Worm (Caenorhabditis elegans): ENCODE results near the gene Y48E1C.2.

Y48E1C.2 gene

DNA sequence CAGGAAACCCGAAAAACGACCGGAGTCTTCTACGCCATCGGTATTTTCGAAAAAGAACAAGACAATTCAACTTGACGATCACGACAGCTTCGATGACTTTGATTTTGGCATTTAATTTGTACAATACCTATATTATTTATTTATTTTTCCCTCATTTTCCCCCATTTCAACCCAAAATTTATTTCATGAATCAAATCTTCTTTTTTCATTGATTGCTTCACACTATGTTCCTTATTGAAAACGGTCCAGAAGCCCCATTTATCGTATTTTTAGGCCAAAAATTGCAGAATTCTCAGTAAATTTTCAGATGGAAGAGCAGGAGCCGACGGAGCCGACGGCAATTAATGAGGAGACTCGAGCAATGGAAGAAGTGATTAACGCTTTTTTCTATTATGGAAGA lies at the start of gene Y48E1C.2:
TSS of gene Y48E1C.2 (plus strand) at position 301 of the 400 bp plus-strand sequence.
- TF ChIP-seq lin-39 (tag; optimal IDR thresholded peaks at IDR 0.05) (no peak), dpl-1 (GFP tag; optimal IDR thresholded peaks at IDR 0.05) (no peak), hlh-11 (tag; optimal IDR thresholded peaks at IDR 0.05) (no peak), F44E2.7 (GFP tag; IDR thresholded peaks at IDR 0.05) (no peak), mep-1 (tag; optimal IDR thresholded peaks at IDR 0.05) (no peak), snpc-1.2 (GFP tag; IDR thresholded peaks at IDR 0.05) (no peak), F26F4.8 (GFP tag; conservative IDR thresholded peaks at IDR 0.05) (no peak), mdl-1 (tag; optimal IDR thresholded peaks at IDR 0.05) (no peak), zip-2 (tag; optimal IDR thresholded peaks at IDR 0.05) (no peak)

DNA sequence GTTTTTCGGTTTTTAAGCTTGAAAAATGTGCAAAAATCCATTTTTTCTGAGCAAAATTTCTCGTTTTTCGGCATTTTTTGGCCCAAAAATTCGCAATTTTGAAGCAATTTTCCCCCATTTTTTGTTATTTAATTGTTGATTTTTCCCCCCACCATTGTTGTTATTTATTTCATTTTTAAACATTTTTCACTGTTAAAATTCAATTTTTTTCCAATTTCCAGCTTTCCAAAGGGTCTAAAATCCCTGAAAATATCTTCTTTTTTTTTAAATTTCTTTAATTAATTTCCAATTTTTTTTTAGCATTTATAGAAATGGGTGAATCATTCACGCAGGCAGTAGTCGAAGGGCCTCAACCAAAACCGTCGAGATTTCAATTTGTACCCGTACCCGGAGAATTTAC lies 48.2 kb upstream of the Y48E1C.2 start, which contains the start of gene Y48C3A.12:
TSS of gene Y48C3A.12 (plus strand) at position 301 of the 400 bp plus-strand sequence.
- TF ChIP-seq lsy-2 (tag; optimal IDR thresholded peaks at IDR 0.05) (no peak), unc-130 (GFP tag; optimal IDR thresholded peaks at IDR 0.05) (no peak), vab-7 (GFP tag; IDR thresholded peaks at IDR 0.05) (no peak), F49E8.2 (tag; optimal IDR thresholded peaks at IDR 0.05; ENCODE audit: borderline replicate concordance) (no peak), T26A8.4 (GFP tag; IDR thresholded peaks at IDR 0.05) (no peak), dmd-9 (GFP tag; IDR thresholded peaks at IDR 0.05) (no peak), ceh-82 (tag; optimal IDR thresholded peaks at IDR 0.05) (no peak), gei-8 (GFP tag; optimal IDR thresholded peaks at IDR 0.05) (no peak), dve-1 (tag; optimal IDR thresholded peaks at IDR 0.05; ENCODE audit: insufficient read depth) (no peak), zfp-2 (tag; optimal IDR thresholded peaks at IDR 0.05) (no peak), lin-1 (GFP tag; IDR thresholded peaks at IDR 0.05) (no peak), ceh-28 (tag; optimal IDR thresholded peaks at IDR 0.05) (no peak), nhr-48 (tag; optimal IDR thresholded peaks at IDR 0.05) (no peak), spr-3 (GFP tag; optimal IDR thresholded peaks at IDR 0.05) (no peak), snpc-1.2 (GFP tag; IDR thresholded peaks at IDR 0.05) (no peak), Y48G9A.11 (GFP tag; IDR thresholded peaks at IDR 0.05) (no peak), R02D3.7 (tag; optimal IDR thresholded peaks at IDR 0.05) (no peak)

DNA sequence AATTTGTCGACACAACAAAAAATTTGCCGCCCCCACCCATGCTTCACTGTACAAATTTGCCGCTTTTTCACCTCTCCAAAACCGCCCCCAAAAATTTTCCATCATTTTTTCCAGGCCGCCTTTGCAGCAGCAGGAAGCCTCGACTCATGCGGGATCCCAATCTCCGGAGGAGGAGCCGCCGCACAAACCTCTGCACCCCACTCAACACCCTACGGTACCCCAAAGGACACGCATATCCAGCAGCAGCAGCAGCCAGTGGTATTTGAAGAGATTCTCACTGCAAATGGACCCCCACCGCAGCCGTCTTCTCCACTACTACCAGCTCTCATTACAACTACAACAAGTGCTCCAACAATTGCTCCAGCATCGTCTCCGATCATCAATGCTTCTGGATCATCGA lies 41.3 kb upstream of the Y48E1C.2 start:
- no peak for TF ChIP-seq jun-1 (tag; optimal IDR thresholded peaks at IDR 0.05)
- no peak for TF ChIP-seq hif-1 (tag; optimal IDR thresholded peaks at IDR 0.05)
- TF ChIP-seq set-16 (GFP tag; IDR thresholded peaks at IDR 0.05): peak; percentile 71
- no peak for TF ChIP-seq mep-1 (tag; optimal IDR thresholded peaks at IDR 0.05)
- no peak for TF ChIP-seq nhr-237 (tag; optimal IDR thresholded peaks at IDR 0.05)

DNA sequence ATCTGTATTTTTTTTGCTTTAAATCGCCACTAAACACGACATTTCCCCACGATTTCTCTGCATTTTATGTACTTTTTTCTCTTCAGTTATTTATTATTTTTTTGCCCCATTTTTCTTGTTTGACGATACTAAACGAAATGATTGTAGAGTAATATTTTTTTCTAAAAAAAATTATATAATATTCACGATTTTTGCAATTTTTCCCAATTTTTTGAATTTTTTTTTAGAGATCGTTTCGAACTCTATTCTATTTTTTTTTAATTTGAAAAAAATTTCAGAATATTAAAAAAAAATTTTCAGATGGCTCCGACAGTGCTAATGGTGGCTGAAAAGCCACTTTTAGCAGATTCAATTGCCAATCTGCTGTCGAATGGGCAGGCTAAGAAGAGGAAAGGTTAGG lies 34.9 kb upstream of the Y48E1C.2 start, which contains the start of gene Y48C3A.14:
TSS of gene Y48C3A.14 (plus strand) at position 301 of the 400 bp plus-strand sequence.
- TF ChIP-seq ceh-20 (GFP tag; IDR thresholded peaks at IDR 0.05) (no peak), skn-1 (tag; optimal IDR thresholded peaks at IDR 0.05) (no peak), nhr-102 (tag; optimal IDR thresholded peaks at IDR 0.05) (no peak), nhr-76 (tag; optimal IDR thresholded peaks at IDR 0.05) (no peak), tag-97 (GFP tag; IDR thresholded peaks at IDR 0.05) (no peak), mdl-1 (tag; optimal IDR thresholded peaks at IDR 0.05) (no peak)

DNA sequence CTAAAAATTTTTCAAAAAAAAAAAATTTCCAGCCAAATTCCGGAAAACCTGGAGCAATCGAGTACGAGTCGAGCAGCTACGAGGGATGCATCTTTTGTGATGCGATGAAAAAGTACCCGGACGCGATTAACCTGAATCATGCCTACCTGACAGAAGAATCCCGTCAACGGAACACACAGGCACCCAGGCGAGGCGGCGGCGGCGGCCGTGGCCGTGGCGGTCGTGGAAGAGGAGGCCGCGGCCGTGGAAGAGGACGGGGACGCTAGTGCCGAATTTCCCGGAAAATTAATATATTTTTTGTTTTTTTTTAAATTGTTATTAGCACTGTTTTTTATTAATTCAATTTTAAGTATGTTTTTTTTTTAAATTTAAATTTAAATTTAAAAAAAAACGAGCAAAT lies 22.8 kb upstream of the Y48E1C.2 start:
- no peak for TF ChIP-seq zfp-3 (GFP tag; conservative IDR thresholded peaks at IDR 0.05)
- peak; percentile 90 for TF ChIP-seq set-16 (GFP tag; IDR thresholded peaks at IDR 0.05)
- no peak for TF ChIP-seq Y105C5A.15 (GFP tag; IDR thresholded peaks at IDR 0.05)
- no peak for TF ChIP-seq unc-62 (GFP tag; optimal IDR thresholded peaks at IDR 0.05 in 1 of 2)
- no peak for TF ChIP-seq unc-62 (tag; optimal IDR thresholded peaks at IDR 0.05)
- no peak for TF ChIP-seq mxl-3 (GFP tag; optimal IDR thresholded peaks at IDR 0.05)
